Worm (Caenorhabditis elegans) whole organism, young adult: Measurements from ENCODE around the gene uig-1.
A peak's percentile ranks its signal among the peaks of the same experiment; 100 is the strongest.

Experiments used
- B0035.1 ChIP-seq: sonication (generic microtip); optimal IDR thresholded peaks from 2 replicates; lab custom pipeline; 2016; ENCODE audit warnings: missing genetic modification characterization, mild to moderate bottlenecking, missing compliant biosample characterization, missing genotype, missing genetic modification reagents
- C06A6.2 ChIP-seq: fragments of 200-800 bp; sonication (Bioruptor generic); conservative IDR thresholded peaks from 2 replicates; pipeline ENCODE4 v1.3.6; 2022; ENCODE audit warnings: missing genetic modification characterization, missing compliant biosample characterization
- C17E4.6 ChIP-seq: fragments of 200-800 bp; sonication (Bioruptor generic); IDR thresholded peaks from 2 replicates; pipeline ENCODE4 v1.3.6; 2022; ENCODE audit warnings: missing genetic modification reagents, missing genetic modification characterization, missing compliant biosample characterization
- F10E7.11 ChIP-seq: sonication (generic microtip); optimal IDR thresholded peaks from 2 replicates; lab custom pipeline; 2017; ENCODE audit warnings: mild to moderate bottlenecking, missing genetic modification characterization, moderate library complexity, missing compliant biosample characterization
- F33H1.4 ChIP-seq: fragments of 200-800 bp; sonication (Bioruptor generic); IDR thresholded peaks from 2 replicates; pipeline ENCODE4 v1.3.6; 2022; ENCODE audit warnings: missing genetic modification reagents, missing genetic modification characterization, missing compliant biosample characterization
- F55B11.4 ChIP-seq: sonication (generic microtip); optimal IDR thresholded peaks from 2 replicates; lab custom pipeline; 2016; ENCODE audit warnings: missing compliant biosample characterization, missing genetic modification characterization, borderline replicate concordance; ENCODE audit not compliant: insufficient read depth
- F57A8.1 ChIP-seq: fragments of 200-800 bp; sonication (Bioruptor generic); optimal IDR thresholded peaks from 2 replicates; lab custom pipeline; 2018; ENCODE audit warnings: mild to moderate bottlenecking, missing genetic modification characterization, moderate library complexity, missing compliant biosample characterization
- K11D2.4 ChIP-seq: fragments of 200-800 bp; sonication (Bioruptor generic); IDR thresholded peaks from 2 replicates; pipeline ENCODE4 v1.3.6; 2022; ENCODE audit warnings: missing genetic modification reagents, missing genetic modification characterization, missing compliant biosample characterization
- T07F8.4 ChIP-seq: sonication (generic microtip); optimal IDR thresholded peaks from 2 replicates; lab custom pipeline; 2016; ENCODE audit warnings: mild to moderate bottlenecking, missing genetic modification characterization, moderate library complexity, missing compliant biosample characterization
- Y53G8AR.9 ChIP-seq: fragments of 200-800 bp; sonication (Bioruptor generic); conservative IDR thresholded peaks from 2 replicates; pipeline ENCODE4 v1.3.6; 2022; ENCODE audit warnings: missing genetic modification reagents, missing genetic modification characterization, missing compliant biosample characterization
- Y95B8A.8 ChIP-seq: fragments of 200-800 bp; sonication (Bioruptor generic); IDR thresholded peaks from 2 replicates; pipeline ENCODE4 v1.3.6; 2022; ENCODE audit warnings: missing genetic modification reagents, missing genetic modification characterization, missing compliant biosample characterization
- atf-7 ChIP-seq: sonication (generic microtip); optimal IDR thresholded peaks from 2 replicates; lab custom pipeline; 2017; ENCODE audit warnings: mild to moderate bottlenecking, missing genetic modification characterization, missing compliant biosample characterization
- athp-1 ChIP-seq: sonication (generic microtip); optimal IDR thresholded peaks from 2 replicates; lab custom pipeline; 2017; ENCODE audit warnings: mild to moderate bottlenecking, missing genetic modification characterization, missing compliant biosample characterization
- attf-3 ChIP-seq: fragments of 200-800 bp; sonication (Bioruptor generic); conservative IDR thresholded peaks from 2 replicates; pipeline ENCODE4 v1.3.6; 2022; ENCODE audit warnings: missing genetic modification reagents, missing genetic modification characterization, missing compliant biosample characterization
- attf-5 ChIP-seq: fragments of 200-800 bp; sonication (Bioruptor generic); optimal IDR thresholded peaks from 2 replicates; lab custom pipeline; 2018; ENCODE audit warnings: mild to moderate bottlenecking, missing genetic modification characterization, missing compliant biosample characterization
- bed-2 ChIP-seq: fragments of 200-800 bp; sonication (Bioruptor generic); IDR thresholded peaks from 2 replicates; pipeline ENCODE4 v1.3.6; 2022; ENCODE audit warnings: missing genetic modification reagents, missing genetic modification characterization, missing compliant biosample characterization
- ccch-3 ChIP-seq: fragments of 200-800 bp; sonication (Bioruptor generic); optimal IDR thresholded peaks from 2 replicates; lab custom pipeline; 2018; ENCODE audit warnings: mild to moderate bottlenecking, missing genetic modification characterization, missing compliant biosample characterization
- ceh-27 ChIP-seq: fragments of 200-800 bp; sonication (Bioruptor generic); optimal IDR thresholded peaks from 2 replicates; lab custom pipeline; 2018; ENCODE audit warnings: mild to moderate bottlenecking, missing genetic modification characterization, moderate library complexity, missing compliant biosample characterization
- ceh-40 ChIP-seq: fragments of 200-800 bp; sonication (Bioruptor generic); IDR thresholded peaks from 2 replicates; pipeline ENCODE4 v1.3.6; 2022; ENCODE audit warnings: missing genetic modification characterization, missing compliant biosample characterization
- ceh-91 ChIP-seq: fragments of 200-800 bp; sonication (Bioruptor generic); IDR thresholded peaks from 2 replicates; pipeline ENCODE4 v1.3.6; 2022; ENCODE audit warnings: missing genetic modification reagents, missing genetic modification characterization, missing compliant biosample characterization
- dpl-1 ChIP-seq: fragments of 150-350 bp; optimal IDR thresholded peaks from 2 replicates; lab custom pipeline; 2014; ENCODE audit warnings: missing biosample characterization, missing genetic modification reagents, missing genetic modification characterization
- egl-18 ChIP-seq: fragments of 200-800 bp; sonication (Bioruptor generic); IDR thresholded peaks from 2 replicates; pipeline ENCODE4 v1.3.6; 2022; ENCODE audit warnings: missing genetic modification reagents, missing genetic modification characterization, missing compliant biosample characterization
- egl-44 ChIP-seq: fragments of 200-800 bp; sonication (Bioruptor generic); IDR thresholded peaks from 2 replicates; pipeline ENCODE4 v1.3.6; 2022; ENCODE audit warnings: missing genetic modification reagents, missing genetic modification characterization, missing compliant biosample characterization
- ets-4 ChIP-seq: fragments of 200-800 bp; sonication (Bioruptor generic); optimal IDR thresholded peaks from 2 replicates; lab custom pipeline; 2018; ENCODE audit warnings: mild to moderate bottlenecking, missing genetic modification characterization, missing compliant biosample characterization
- hlh-12 ChIP-seq: sonication (generic microtip); optimal IDR thresholded peaks from 2 replicates; lab custom pipeline; 2016; ENCODE audit warnings: missing genetic modification characterization, missing compliant biosample characterization
- hmg-1.2 ChIP-seq: fragments of 200-800 bp; sonication (Bioruptor generic); IDR thresholded peaks from 2 replicates; pipeline ENCODE4 v1.3.6; 2022; ENCODE audit warnings: missing genetic modification reagents, missing genetic modification characterization, missing compliant biosample characterization
- hmg-20 ChIP-seq: fragments of 200-800 bp; sonication (Bioruptor generic); IDR thresholded peaks from 2 replicates; pipeline ENCODE4 v1.3.6; 2022; ENCODE audit warnings: missing genetic modification reagents, missing genetic modification characterization, missing compliant biosample characterization
- hrde-1 ChIP-seq: sonication (generic microtip); optimal IDR thresholded peaks from 2 replicates; lab custom pipeline; 2016; ENCODE audit warnings: missing genetic modification characterization, mild to moderate bottlenecking, missing compliant biosample characterization, moderate library complexity, missing genotype, missing genetic modification reagents, borderline replicate concordance
- lin-54 ChIP-seq: fragments of 200-800 bp; sonication (Bioruptor generic); optimal IDR thresholded peaks from 2 replicates; lab custom pipeline; 2018; ENCODE audit warnings: mild to moderate bottlenecking, missing genetic modification characterization, missing compliant biosample characterization
- lsl-1 ChIP-seq: fragments of 200-800 bp; sonication (Bioruptor generic); optimal IDR thresholded peaks from 2 replicates; lab custom pipeline; 2018; ENCODE audit warnings: mild to moderate bottlenecking, missing genetic modification characterization, moderate library complexity, missing compliant biosample characterization
- lsy-27 ChIP-seq: sonication (generic microtip); optimal IDR thresholded peaks from 2 replicates; lab custom pipeline; 2017; ENCODE audit warnings: missing genetic modification characterization, mild to moderate bottlenecking, missing compliant biosample characterization, antibody characterized with exemption, missing genotype, borderline replicate concordance; ENCODE audit not compliant: insufficient read depth
- madf-6 ChIP-seq: fragments of 200-800 bp; sonication (Bioruptor generic); IDR thresholded peaks from 2 replicates; pipeline ENCODE4 v1.3.6; 2022; ENCODE audit warnings: missing genetic modification reagents, missing genetic modification characterization, missing compliant biosample characterization
- mel-28 ChIP-seq: sonication (generic microtip); optimal IDR thresholded peaks from 2 replicates; lab custom pipeline; 2016; ENCODE audit warnings: borderline replicate concordance, mild to moderate bottlenecking, missing genetic modification characterization, missing compliant biosample characterization
- mes-4 ChIP-seq: sonication (generic microtip); optimal IDR thresholded peaks from 2 replicates; lab custom pipeline; 2016; ENCODE audit warnings: missing genotype, missing genetic modification characterization, missing compliant biosample characterization
- nhr-179 ChIP-seq: sonication (generic microtip); optimal IDR thresholded peaks from 2 replicates; lab custom pipeline; 2016; ENCODE audit warnings: mild to moderate bottlenecking, missing genetic modification characterization, missing compliant biosample characterization
- nhr-90 ChIP-seq: sonication (generic microtip); optimal IDR thresholded peaks from 2 replicates; lab custom pipeline; 2016; ENCODE audit warnings: missing genotype, mild to moderate bottlenecking, missing genetic modification characterization, missing compliant biosample characterization
- pha-4 ChIP-seq: fragments of 150-350 bp; sonication (generic microtip); optimal IDR thresholded peaks from 2 replicates; lab custom pipeline; 2014; ENCODE audit warnings: missing biosample characterization, missing genetic modification reagents, missing genetic modification characterization
- rec-8 ChIP-seq, 2 experiments: sonication (generic microtip); optimal IDR thresholded peaks; 2 replicates each; lab custom pipeline; 2016; ENCODE audit warnings: mild to moderate bottlenecking in 2 of 2, missing genetic modification characterization in 2 of 2, missing genetic modification reagents in 2 of 2, missing genotype in 2 of 2, missing biosample characterization in 1 of 2, missing compliant biosample characterization in 1 of 2, moderate library complexity in 1 of 2
- snpc-1.3 ChIP-seq: sonication (generic microtip); optimal IDR thresholded peaks from 2 replicates; lab custom pipeline; 2017; ENCODE audit warnings: missing genetic modification characterization, mild to moderate bottlenecking, missing compliant biosample characterization, antibody characterized with exemption, moderate library complexity, missing genotype, missing genetic modification reagents; ENCODE audit not compliant: insufficient read depth
- sptf-2 ChIP-seq: fragments of 200-800 bp; sonication (Bioruptor generic); optimal IDR thresholded peaks from 2 replicates; lab custom pipeline; 2018; ENCODE audit warnings: mild to moderate bottlenecking, missing genetic modification characterization, missing compliant biosample characterization
- tbx-9 ChIP-seq: sonication (generic microtip); optimal IDR thresholded peaks from 2 replicates; lab custom pipeline; 2016; ENCODE audit warnings: borderline replicate concordance, missing genetic modification characterization, inconsistent platforms, missing compliant biosample characterization
- unc-130 ChIP-seq: sonication (generic microtip); optimal IDR thresholded peaks from 2 replicates; lab custom pipeline; 2016; ENCODE audit warnings: missing genetic modification reagents, missing genetic modification characterization, missing compliant biosample characterization
- unc-62 ChIP-seq: fragments of 150-350 bp; optimal IDR thresholded peaks from 2 replicates; lab custom pipeline; 2014; ENCODE audit warnings: missing biosample characterization, missing genetic modification reagents, missing genetic modification characterization
- zim-3 ChIP-seq: sonication (generic microtip); optimal IDR thresholded peaks from 2 replicates; lab custom pipeline; 2017; ENCODE audit warnings: mild to moderate bottlenecking, missing genetic modification characterization, moderate library complexity, missing compliant biosample characterization
- ztf-18 ChIP-seq: sonication (generic microtip); optimal IDR thresholded peaks from 2 replicates; lab custom pipeline; 2016; ENCODE audit warnings: missing genotype, mild to moderate bottlenecking, missing genetic modification characterization, missing compliant biosample characterization
- ztf-25 ChIP-seq: fragments of 200-800 bp; sonication (Bioruptor generic); IDR thresholded peaks from 2 replicates; pipeline ENCODE4 v1.3.6; 2022; ENCODE audit warnings: missing genetic modification reagents, missing genetic modification characterization, missing compliant biosample characterization
- ztf-3 ChIP-seq: fragments of 200-800 bp; sonication (Bioruptor generic); optimal IDR thresholded peaks from 2 replicates; lab custom pipeline; 2018; ENCODE audit warnings: mild to moderate bottlenecking, missing genetic modification characterization, missing compliant biosample characterization
- ztf-6 ChIP-seq: fragments of 200-800 bp; sonication (Bioruptor generic); IDR thresholded peaks from 2 replicates; pipeline ENCODE4 v1.3.6; 2022; ENCODE audit warnings: missing genetic modification reagents, missing genetic modification characterization, missing compliant biosample characterization

uig-1 gene

DNA sequence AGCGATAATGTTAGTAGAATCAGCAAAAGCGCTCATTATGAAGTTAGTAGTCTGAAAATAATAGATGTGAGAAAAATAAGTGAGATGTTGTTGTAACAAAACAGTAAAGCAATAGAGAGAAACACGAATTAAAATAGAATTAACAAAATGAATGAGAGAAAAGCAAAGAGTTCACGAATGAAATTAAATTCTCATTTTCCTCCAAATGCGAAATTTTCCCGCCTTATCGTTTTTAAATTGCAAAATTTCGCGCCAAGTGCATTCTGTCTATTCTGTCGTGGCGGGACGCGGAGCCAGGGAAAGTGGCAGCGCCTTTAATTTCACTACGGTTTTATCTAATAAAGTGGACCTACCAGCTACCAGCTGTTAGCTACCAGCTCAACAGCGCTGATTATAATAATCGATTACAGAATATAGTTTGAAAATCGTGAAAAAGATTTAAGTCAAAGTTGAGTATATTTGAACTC is 16.5 kb upstream of the uig-1 start, which contains the start of gene nasp-2 (continued):
- peak; percentile 90 for TF ChIP-seq unc-130
- TF ChIP-seq ztf-3 (GFP tag; lab: Kevin White, UChicago), result no peak
- no peak for TF ChIP-seq rec-8 (tag; optimal IDR thresholded peaks at IDR 0.05; lab: Kevin White, UChicago)
- TF ChIP-seq hrde-1 (tag; lab: Kevin White, UChicago), result peak; percentile 52
- no peak for TF ChIP-seq F10E7.11 (tag; lab: Kevin White, UChicago)
- peak; percentile 99 for TF ChIP-seq dpl-1 (GFP tag; lab: Kevin White, UChicago)
- TF ChIP-seq ceh-40 (GFP tag; lab: Robert Waterston, UW), result no peak
- TF ChIP-seq F57A8.1 (GFP tag; lab: Kevin White, UChicago), result no peak
- TF ChIP-seq nhr-90, result no peak
- peak; percentile 96 for TF ChIP-seq attf-3 (GFP tag; lab: Robert Waterston, UW)
- no peak for TF ChIP-seq F55B11.4 (tag; lab: Kevin White, UChicago)
- no peak for TF ChIP-seq nhr-179 (tag; lab: Kevin White, UChicago)
- TF ChIP-seq ztf-18 (tag; lab: Kevin White, UChicago), result peak; percentile 31
- TF ChIP-seq ccch-3 (GFP tag; lab: Kevin White, UChicago), result no peak
- TF ChIP-seq Y53G8AR.9 (GFP tag; lab: Robert Waterston, UW), result peak; percentile 92
- peak; percentile 64 for TF ChIP-seq hmg-20
- TF ChIP-seq C17E4.6 (GFP tag; lab: Robert Waterston, UW), result peak; percentile 88
- TF ChIP-seq unc-62, result no peak
- TF ChIP-seq hlh-12 (tag; lab: Kevin White, UChicago), result no peak
- no peak for TF ChIP-seq C06A6.2 (GFP tag; lab: Robert Waterston, UW)
- peak; percentile 5 for TF ChIP-seq ceh-27 (GFP tag; lab: Kevin White, UChicago)
- no peak for TF ChIP-seq atf-7 (tag; lab: Kevin White, UChicago)
- no peak for TF ChIP-seq egl-18 (GFP tag; lab: Robert Waterston, UW)
- no peak for TF ChIP-seq ztf-6 (GFP tag; lab: Robert Waterston, UW)
- no peak for TF ChIP-seq zim-3 (tag; lab: Kevin White, UChicago)
- peak; percentile 20 for TF ChIP-seq attf-5
- no peak for TF ChIP-seq egl-44 (GFP tag; lab: Robert Waterston, UW)
- peak; percentile 85 for TF ChIP-seq bed-2
- no peak for TF ChIP-seq B0035.1 (tag; lab: Kevin White, UChicago)
- TF ChIP-seq lin-54 (GFP tag; lab: Kevin White, UChicago), result peak; percentile 96
- peak; percentile 80 for TF ChIP-seq snpc-1.3 (tag; lab: Kevin White, UChicago)
- peak; percentile 97 for TF ChIP-seq lsl-1 (GFP tag; lab: Kevin White, UChicago)
- TF ChIP-seq T07F8.4 (tag; lab: Kevin White, UChicago), result no peak
- TF ChIP-seq pha-4 (tag; lab: Kevin White, UChicago), result no peak
- no peak for TF ChIP-seq tbx-9 (tag; lab: Kevin White, UChicago)
- peak; percentile 87 for TF ChIP-seq athp-1 (tag; lab: Kevin White, UChicago)
- TF ChIP-seq madf-6, result peak; percentile 100
- peak; percentile 91 for TF ChIP-seq ztf-25 (GFP tag; lab: Robert Waterston, UW)
- no peak for TF ChIP-seq sptf-2 (GFP tag; lab: Kevin White, UChicago)
- TF ChIP-seq ets-4, result no peak
- TF ChIP-seq F33H1.4 (GFP tag; lab: Robert Waterston, UW), result peak; percentile 99
- TF ChIP-seq K11D2.4 (GFP tag; lab: Robert Waterston, UW), result no peak
- TF ChIP-seq mel-28 (tag; lab: Kevin White, UChicago), result no peak
- no peak for TF ChIP-seq mes-4 (tag; lab: Kevin White, UChicago)
- TF ChIP-seq Y95B8A.8 (GFP tag; lab: Robert Waterston, UW), result peak; percentile 97
- TF ChIP-seq ceh-91 (GFP tag; lab: Robert Waterston, UW), result peak; percentile 99
- TF ChIP-seq lsy-27, result no peak
- TF ChIP-seq hmg-1.2 (GFP tag; lab: Robert Waterston, UW), result peak; percentile 68
